Fruit fly (Drosophila melanogaster): ENCODE measurements around the gene Cpr72Ec.

Cpr72Ec gene

dm6 chr3L:16354197-16354596 lies 12.9 kb downstream of the Cpr72Ec start, which contains the start of gene Pdh:
Gene Pdh, minus strand, starts transcription at chr3L:16354297.
- peak; percentile 1 for TF ChIP-seq Eip78C (GFP tag)
- no peak for TF ChIP-seq net (GFP tag; optimal IDR thresholded peaks at IDR 0.05)

dm6 chr3L:16351770-16352429 lies 15.2 kb downstream of the Cpr72Ec start, which contains the start of the genes Golgin104 and Tcs3:
Gene Golgin104, minus strand, starts transcription at chr3L:16351951.
Gene Tcs3, plus strand, starts transcription at chr3L:16351991.
- TF ChIP-seq fkh (GFP tag; optimal IDR thresholded peaks at IDR 0.05) (peak; percentile 99), spab (GFP tag; optimal IDR thresholded peaks at IDR 0.05) (no peak), CG1621 (tag; optimal IDR thresholded peaks at IDR 0.05) (no peak), pdm3 (GFP tag; optimal IDR thresholded peaks at IDR 0.05) (no peak), Lpt (GFP tag; optimal IDR thresholded peaks at IDR 0.05) (no peak), vri (GFP tag; optimal IDR thresholded peaks at IDR 0.05) (no peak), ss (GFP tag; optimal IDR thresholded peaks at IDR 0.05) (no peak), CG9139 (GFP tag; optimal IDR thresholded peaks at IDR 0.05) (no peak)

- no peak for TF ChIP-seq Eip78C (GFP tag)
- TF ChIP-seq CG34406 (GFP tag; optimal IDR thresholded peaks at IDR 0.05): no peak
- TF ChIP-seq CG8632 (GFP tag; optimal IDR thresholded peaks at IDR 0.05): no peak
- no peak for TF ChIP-seq eg (GFP tag; IDR thresholded peaks at IDR 0.05)
- TF ChIP-seq CG11294 (GFP tag; IDR thresholded peaks at IDR 0.05): no peak
- TF ChIP-seq CG32006 (GFP tag; optimal IDR thresholded peaks at IDR 0.05): no peak
- no peak for TF ChIP-seq CG6792 (GFP tag; optimal IDR thresholded peaks at IDR 0.05)
- no peak for TF ChIP-seq fd59A (GFP tag; optimal IDR thresholded peaks at IDR 0.05)
- TF ChIP-seq vri (GFP tag; optimal IDR thresholded peaks at IDR 0.05): no peak
- no peak for TF ChIP-seq achi (GFP tag; optimal IDR thresholded peaks at IDR 0.05)
Observed at dm6 chr3L:16349686-16350085, 17.5 kb downstream of the Cpr72Ec start.

dm6 chr3L:16347914-16348313 lies 19.2 kb downstream of the Cpr72Ec start, which contains the start of gene mRpS34:
Gene mRpS34, plus strand, starts transcription at chr3L:16348074.
- no peak for TF ChIP-seq fkh (GFP tag; optimal IDR thresholded peaks at IDR 0.05)

- no peak for TF ChIP-seq CG8319 (GFP tag; optimal IDR thresholded peaks at IDR 0.05)
- TF ChIP-seq CG11762 (GFP tag; optimal IDR thresholded peaks at IDR 0.05; ENCODE audit: insufficient read depth): no peak
- TF ChIP-seq vri (GFP tag; optimal IDR thresholded peaks at IDR 0.05): no peak
- TF ChIP-seq Gug (GFP tag; IDR thresholded peaks at IDR 0.05): no peak
- no peak for TF ChIP-seq Met (GFP tag; optimal IDR thresholded peaks at IDR 0.05)
- TF ChIP-seq pdm3 (GFP tag; optimal IDR thresholded peaks at IDR 0.05): no peak
- TF ChIP-seq CG3032 (tag; optimal IDR thresholded peaks at IDR 0.05): no peak
- no peak for TF ChIP-seq CG32006 (GFP tag; optimal IDR thresholded peaks at IDR 0.05)
- TF ChIP-seq Ets21C (GFP tag; optimal IDR thresholded peaks at IDR 0.05): no peak
- no peak for TF ChIP-seq CG6854 (GFP tag; optimal IDR thresholded peaks at IDR 0.05)
- no peak for TF ChIP-seq CG4318 (GFP tag; optimal IDR thresholded peaks at IDR 0.05)
- no peak for TF ChIP-seq Ets96B (tag; optimal IDR thresholded peaks at IDR 0.05)
- no peak for TF ChIP-seq CG10631 (GFP tag; optimal IDR thresholded peaks at IDR 0.05)
- TF ChIP-seq achi (GFP tag; optimal IDR thresholded peaks at IDR 0.05): no peak
- TF ChIP-seq fd59A (GFP tag; optimal IDR thresholded peaks at IDR 0.05): no peak
- no peak for TF ChIP-seq fd85E (GFP tag; optimal IDR thresholded peaks at IDR 0.05)
- TF ChIP-seq Eip93F (GFP tag; optimal IDR thresholded peaks at IDR 0.05): no peak
Observed at dm6 chr3L:16346023-16346422, 21.1 kb downstream of the Cpr72Ec start, which contains the start of gene CG33257. Gene CG33257, plus strand, starts transcription at chr3L:16346323.

dm6 chr3L:16339873-16340272 lies 27.3 kb downstream of the Cpr72Ec start:
- TF ChIP-seq Blimp-1 (GFP tag; optimal IDR thresholded peaks at IDR 0.05) (peak; percentile 90), salr (GFP tag; optimal IDR thresholded peaks at IDR 0.05) (no peak)
